Fruit fly (Drosophila melanogaster) whole organism, embryonic: ENCODE measurements around the gene spas.

Source experiments
- B-H1 ChIP-seq: fragments of 200-800 bp; sonication (Bioruptor generic); IDR thresholded peaks from 3 replicates; pipeline ENCODE4 v1.3.6; 2022; ENCODE audit warnings: missing biosample characterization, missing genetic modification characterization
- Bteb2 ChIP-seq: fragments of 200-800 bp; sonication (Bioruptor generic); optimal IDR thresholded peaks from 2 replicates; lab custom pipeline; 2016; ENCODE audit warnings: missing biosample characterization, missing genetic modification characterization
- CG10267 ChIP-seq: fragments of 200-800 bp; sonication (Bioruptor generic); optimal IDR thresholded peaks from 2 replicates; lab custom pipeline; 2018; ENCODE audit warnings: missing biosample characterization, mild to moderate bottlenecking, missing genetic modification characterization, moderate library complexity
- CG10959 ChIP-seq: fragments of 200-800 bp; sonication (Bioruptor generic); IDR thresholded peaks from 2 replicates; pipeline ENCODE4 v1.3.6; 2022; ENCODE audit warnings: missing biosample characterization, missing genetic modification characterization
- CG12299 ChIP-seq: fragments of 200-800 bp; sonication (Bioruptor generic); optimal IDR thresholded peaks from 2 replicates; lab custom pipeline; 2018; ENCODE audit warnings: missing biosample characterization, mild to moderate bottlenecking, missing genetic modification characterization
- CG13775 ChIP-seq: fragments of 200-800 bp; sonication (Bioruptor generic); optimal IDR thresholded peaks from 3 replicates; lab custom pipeline; 2017; ENCODE audit warnings: missing biosample characterization, mild to moderate bottlenecking, missing genetic modification characterization
- CG15011 ChIP-seq: fragments of 200-800 bp; sonication (Bioruptor generic); optimal IDR thresholded peaks from 3 replicates; lab custom pipeline; 2018; ENCODE audit warnings: missing biosample characterization, mild to moderate bottlenecking, missing genetic modification characterization
- CG15269 ChIP-seq: fragments of 200-800 bp; sonication (Bioruptor generic); optimal IDR thresholded peaks from 2 replicates; lab custom pipeline; 2018; ENCODE audit warnings: missing biosample characterization, mild to moderate bottlenecking, missing genetic modification characterization, moderate library complexity
- CG16779 ChIP-seq: fragments of 200-800 bp; sonication (Bioruptor generic); IDR thresholded peaks from 2 replicates; pipeline ENCODE4 v1.3.6; 2022; ENCODE audit warnings: missing biosample characterization, missing genetic modification characterization
- CG16815 ChIP-seq: fragments of 200-800 bp; sonication (Bioruptor generic); optimal IDR thresholded peaks from 3 replicates; lab custom pipeline; 2017; ENCODE audit warnings: missing biosample characterization, mild to moderate bottlenecking, missing genetic modification characterization
- CG30431 ChIP-seq: fragments of 200-800 bp; sonication (Bioruptor generic); optimal IDR thresholded peaks from 2 replicates; lab custom pipeline; 2017; ENCODE audit warnings: missing biosample characterization, missing genetic modification characterization
- CG31365 ChIP-seq: fragments of 200-800 bp; sonication (Bioruptor generic); optimal IDR thresholded peaks from 2 replicates; lab custom pipeline; 2018; ENCODE audit warnings: missing biosample characterization, mild to moderate bottlenecking, missing genetic modification characterization
- CG32767 ChIP-seq: fragments of 200-800 bp; sonication (Bioruptor generic); IDR thresholded peaks from 2 replicates; pipeline ENCODE4 v1.3.6; 2022; ENCODE audit warnings: missing biosample characterization, missing genetic modification characterization
- CG4424 ChIP-seq: fragments of 200-800 bp; sonication (Bioruptor generic); optimal IDR thresholded peaks from 3 replicates; lab custom pipeline; 2016; ENCODE audit warnings: missing biosample characterization, missing genetic modification characterization
- CG7372 ChIP-seq: fragments of 200-800 bp; sonication (Bioruptor generic); IDR thresholded peaks from 2 replicates; pipeline ENCODE4 v1.3.6; 2022; ENCODE audit warnings: missing biosample characterization, missing genetic modification characterization
- CG7786 ChIP-seq: fragments of 200-800 bp; sonication (Bioruptor generic); optimal IDR thresholded peaks from 2 replicates; lab custom pipeline; 2016; ENCODE audit warnings: missing biosample characterization, missing genetic modification characterization
- CG9609 ChIP-seq: fragments of 200-800 bp; sonication (Bioruptor generic); optimal IDR thresholded peaks from 3 replicates; lab custom pipeline; 2016; ENCODE audit warnings: missing biosample characterization, missing genetic modification characterization
- CG9797 ChIP-seq: fragments of 200-800 bp; sonication (Bioruptor generic); optimal IDR thresholded peaks from 3 replicates; lab custom pipeline; 2018; ENCODE audit warnings: missing biosample characterization, mild to moderate bottlenecking, missing genetic modification characterization
- CoRest ChIP-seq: fragments of 200-800 bp; sonication (Bioruptor generic); optimal IDR thresholded peaks from 3 replicates; lab custom pipeline; 2018; ENCODE audit warnings: missing biosample characterization, mild to moderate bottlenecking, missing genetic modification characterization, moderate library complexity
- CrebB ChIP-seq: fragments of 200-800 bp; sonication (Bioruptor generic); optimal IDR thresholded peaks from 3 replicates; lab custom pipeline; 2018; ENCODE audit warnings: missing biosample characterization, mild to moderate bottlenecking, missing genetic modification characterization
- Dip2 ChIP-seq: fragments of 200-800 bp; sonication (Bioruptor generic); IDR thresholded peaks from 2 replicates; pipeline ENCODE4 v1.3.6; 2022; ENCODE audit warnings: missing biosample characterization, missing genetic modification characterization
- Dll ChIP-seq: fragments of 200-800 bp; sonication (Bioruptor generic); IDR thresholded peaks from 4 replicates; pipeline ENCODE4 v1.3.6; 2022; ENCODE audit warnings: missing biosample characterization, missing genetic modification characterization; ENCODE audit not compliant: partially characterized antibody
- Doc2 ChIP-seq: fragments of 200-800 bp; sonication (Bioruptor generic); IDR thresholded peaks from 2 replicates; pipeline ENCODE4 v1.3.6; 2022; ENCODE audit warnings: missing biosample characterization, missing genetic modification characterization
- Fer1 ChIP-seq: fragments of 200-800 bp; sonication (Bioruptor generic); optimal IDR thresholded peaks from 2 replicates; lab custom pipeline; 2017; ENCODE audit warnings: missing biosample characterization, mild to moderate bottlenecking, missing genetic modification characterization
- Fer3 ChIP-seq: fragments of 200-800 bp; sonication (Bioruptor generic); optimal IDR thresholded peaks from 2 replicates; lab custom pipeline; 2018; ENCODE audit warnings: missing biosample characterization, mild to moderate bottlenecking, missing genetic modification characterization, moderate library complexity
- HLH54F ChIP-seq: fragments of 200-800 bp; sonication (Bioruptor generic); optimal IDR thresholded peaks from 3 replicates; lab custom pipeline; 2016; ENCODE audit warnings: missing biosample characterization, missing genetic modification characterization
- HmgZ ChIP-seq: fragments of 200-800 bp; sonication (Bioruptor generic); optimal IDR thresholded peaks from 2 replicates; lab custom pipeline; 2018; ENCODE audit warnings: missing biosample characterization, mild to moderate bottlenecking, missing genetic modification characterization
- NC2β ChIP-seq: fragments of 200-800 bp; sonication (Bioruptor generic); optimal IDR thresholded peaks from 2 replicates; lab custom pipeline; 2016; ENCODE audit warnings: missing biosample characterization, missing genetic modification characterization
- Neu2 ChIP-seq: fragments of 200-800 bp; sonication (Bioruptor generic); optimal IDR thresholded peaks from 3 replicates; lab custom pipeline; 2016; ENCODE audit warnings: missing biosample characterization, missing genetic modification characterization, borderline replicate concordance
- Nf-YA ChIP-seq: fragments of 200-800 bp; sonication (Bioruptor generic); IDR thresholded peaks from 2 replicates; pipeline ENCODE4 v1.3.6; 2022; ENCODE audit warnings: missing biosample characterization, missing genetic modification characterization
- Oli ChIP-seq: fragments of 200-800 bp; sonication (Bioruptor generic); optimal IDR thresholded peaks from 2 replicates; lab custom pipeline; 2018; ENCODE audit warnings: missing biosample characterization, mild to moderate bottlenecking, missing genetic modification characterization, moderate library complexity
- Optix ChIP-seq: fragments of 200-800 bp; sonication (Bioruptor generic); IDR thresholded peaks from 3 replicates; pipeline ENCODE4 v1.3.6; 2022; ENCODE audit warnings: missing biosample characterization, missing genetic modification characterization
- Rfx ChIP-seq: fragments of 200-800 bp; sonication (Bioruptor generic); IDR thresholded peaks from 2 replicates; pipeline ENCODE4 v1.3.6; 2022; ENCODE audit warnings: missing biosample characterization, missing genetic modification characterization
- Stat92E ChIP-seq, 3 experiments: fragments of >200 bp in 2 of 3; fragments of 200-800 bp in 1 of 3; sonication (Bioruptor generic) in 1 of 3; optimal IDR thresholded peaks; 2 replicates each; lab custom pipeline; 2017 to 2019; ENCODE audit warnings: missing biosample characterization in 3 of 3, missing genetic modification characterization in 3 of 3, mild to moderate bottlenecking in 1 of 3, moderate library complexity in 1 of 3
- Xrp1 ChIP-seq: fragments of 200-800 bp; sonication (Bioruptor generic); IDR thresholded peaks from 2 replicates; pipeline ENCODE4 v1.3.6; 2022; ENCODE audit warnings: missing biosample characterization, missing genetic modification characterization
- ac ChIP-seq: fragments of 200-800 bp; sonication (Bioruptor generic); optimal IDR thresholded peaks from 3 replicates; lab custom pipeline; 2017; ENCODE audit warnings: missing biosample characterization, mild to moderate bottlenecking, missing genetic modification characterization
- cas ChIP-seq: fragments of 200-800 bp; sonication (Bioruptor generic); IDR thresholded peaks from 2 replicates; pipeline ENCODE4 v1.3.6; 2022; ENCODE audit warnings: missing biosample characterization, missing genetic modification characterization
- disco-r ChIP-seq: fragments of 200-800 bp; sonication (Bioruptor generic); optimal IDR thresholded peaks from 2 replicates; lab custom pipeline; 2016; ENCODE audit warnings: missing biosample characterization, missing genetic modification characterization
- esg ChIP-seq: fragments of 200-800 bp; sonication (Bioruptor generic); conservative IDR thresholded peaks from 2 replicates; pipeline ENCODE4 v1.3.6; 2022; ENCODE audit warnings: missing biosample characterization, missing genetic modification characterization
- gfzf ChIP-seq: fragments of 200-800 bp; sonication (Bioruptor generic); optimal IDR thresholded peaks from 2 replicates; lab custom pipeline; 2016; ENCODE audit warnings: missing biosample characterization, mild to moderate bottlenecking, missing genetic modification characterization, moderate library complexity
- ind ChIP-seq: fragments of 200-800 bp; sonication (Bioruptor generic); optimal IDR thresholded peaks from 3 replicates; lab custom pipeline; 2016; ENCODE audit warnings: missing biosample characterization, missing genetic modification characterization
- mam ChIP-seq: fragments of 200-800 bp; sonication (Bioruptor generic); optimal IDR thresholded peaks from 3 replicates; lab custom pipeline; 2016; ENCODE audit warnings: missing biosample characterization, missing genetic modification characterization
- nom ChIP-seq: fragments of 200-800 bp; sonication (Bioruptor generic); optimal IDR thresholded peaks from 2 replicates; lab custom pipeline; 2017; ENCODE audit warnings: missing biosample characterization, missing genetic modification characterization, mild to moderate bottlenecking, moderate library complexity, missing genetic modification reagents
- phol ChIP-seq: fragments of 200-800 bp; sonication (Bioruptor generic); optimal IDR thresholded peaks from 3 replicates; lab custom pipeline; 2018; ENCODE audit warnings: missing biosample characterization, mild to moderate bottlenecking, missing genetic modification characterization, moderate library complexity
- pzg ChIP-seq: fragments of 200-800 bp; sonication (Bioruptor generic); optimal IDR thresholded peaks from 3 replicates; lab custom pipeline; 2018; ENCODE audit warnings: missing biosample characterization, mild to moderate bottlenecking, missing genetic modification characterization, moderate library complexity
- slou ChIP-seq: fragments of 200-800 bp; sonication (Bioruptor generic); optimal IDR thresholded peaks from 3 replicates; lab custom pipeline; 2016; ENCODE audit warnings: missing biosample characterization, missing genetic modification characterization
- twi ChIP-seq: fragments of 200-800 bp; optimal IDR thresholded peaks from 2 replicates; lab custom pipeline; 2019; ENCODE audit warnings: missing biosample characterization, mild to moderate bottlenecking, missing genetic modification characterization, moderate library complexity
- tx ChIP-seq: fragments of 200-800 bp; sonication (Bioruptor generic); optimal IDR thresholded peaks from 2 replicates; lab custom pipeline; 2016; ENCODE audit warnings: missing biosample characterization, missing genetic modification characterization
- zf30C ChIP-seq: fragments of 200-800 bp; sonication (Bioruptor generic); optimal IDR thresholded peaks from 3 replicates; lab custom pipeline; 2018; ENCODE audit warnings: missing biosample characterization, mild to moderate bottlenecking, missing genetic modification characterization
- zfh2 ChIP-seq: fragments of 200-800 bp; sonication (Bioruptor generic); optimal IDR thresholded peaks from 2 replicates; lab custom pipeline; 2016; ENCODE audit warnings: missing biosample characterization, missing genetic modification characterization

Gene spas

dm6 chr3R:24031019-24031824 is 6.8 kb upstream of the spas start (continued):
- TF ChIP-seq Fer1 (GFP tag; lab: Kevin White, UChicago) (peak; percentile 36), CG16779 (GFP tag; lab: Robert Waterston, UW) (peak; percentile 74), Fer3 (tag; lab: Kevin White, UChicago) (no peak), B-H1 (GFP tag; lab: Robert Waterston, UW) (no peak), Xrp1 (GFP tag; lab: Robert Waterston, UW) (no peak; the same call in 1 of the 2 replicates), Stat92E (GFP tag; optimal IDR thresholded peaks at IDR 0.05; lab: Kevin White, UChicago) (no peak), esg (no peak), gfzf (no peak), Rfx (GFP tag; lab: Robert Waterston, UW) (no peak), Dll (peak; percentile 37; the same call in 1 of the 4 replicates), slou (GFP tag; lab: Kevin White, UChicago) (no peak), Doc2 (GFP tag; lab: Robert Waterston, UW) (no peak), NC2β (no peak), zfh2 (GFP tag; lab: Kevin White, UChicago) (no peak), CG30431 (GFP tag; lab: Kevin White, UChicago) (no peak), Nf-YA (GFP tag; lab: Robert Waterston, UW) (no peak), CG13775 (GFP tag; lab: Kevin White, UChicago) (no peak), CG15011 (GFP tag; lab: Kevin White, UChicago) (no peak), Optix (GFP tag; lab: Robert Waterston, UW) (no peak), CG32767 (GFP tag; lab: Robert Waterston, UW) (0 out of 2 replicates have a peak, but pooled peaks have one; percentile 32), CG31365 (no peak), cas (0 out of 2 replicates have a peak, but pooled peaks have one; percentile 22), CG12299 (tag; lab: Kevin White, UChicago) (peak; percentile 26), HmgZ (no peak), Neu2 (GFP tag; lab: Kevin White, UChicago) (no peak), ac (GFP tag; lab: Kevin White, UChicago) (no peak), CrebB (peak; percentile 6), pzg (GFP tag; lab: Kevin White, UChicago) (no peak), zf30C (GFP tag; lab: Kevin White, UChicago) (peak; percentile 80), CG7786 (GFP tag; lab: Kevin White, UChicago) (no peak), twi (tag; lab: Kevin White, UChicago) (no peak), CG7372 (GFP tag; lab: Robert Waterston, UW) (peak; percentile 25; the same call in 1 of the 2 replicates), CoRest (tag; lab: Kevin White, UChicago) (no peak), CG10267 (tag; lab: Kevin White, UChicago) (no peak), HLH54F (GFP tag; lab: Kevin White, UChicago) (no peak), CG9609 (GFP tag; lab: Kevin White, UChicago) (no peak), mam (GFP tag; lab: Kevin White, UChicago) (no peak), tx (no peak), ind (GFP tag; lab: Kevin White, UChicago) (no peak), nom (GFP tag; lab: Kevin White, UChicago) (peak; percentile 36), Oli (tag; lab: Kevin White, UChicago) (no peak), phol (tag; lab: Kevin White, UChicago) (no peak), CG4424 (no peak), CG10959 (GFP tag; lab: Robert Waterston, UW) (no peak), CG9797 (no peak), CG15269 (no peak), Dip2 (no peak), CG16815 (no peak), disco-r (GFP tag; lab: Kevin White, UChicago) (no peak), Bteb2 (no peak)
